Fruit fly (Drosophila melanogaster) whole organism, adult: Measurements from ENCODE around the gene Obp83ef.

Source experiments
- CG11617 ChIP-seq: fragments of 200-800 bp; sonication (Bioruptor generic); optimal IDR thresholded peaks from 2 replicates; lab custom pipeline; 2017; ENCODE audit warnings: mild to moderate bottlenecking, missing biosample characterization, missing genetic modification reagents, missing genetic modification characterization
- CG12768 ChIP-seq: fragments of 200-800 bp; sonication (Bioruptor generic); optimal IDR thresholded peaks from 2 replicates; lab custom pipeline; 2017; ENCODE audit warnings: missing biosample characterization, missing genetic modification characterization, mild to moderate bottlenecking, moderate library complexity, missing genetic modification reagents
- CG14711 ChIP-seq: fragments of 200-800 bp; sonication (Bioruptor generic); optimal IDR thresholded peaks from 2 replicates; lab custom pipeline; 2018; ENCODE audit warnings: missing biosample characterization, mild to moderate bottlenecking, missing genetic modification characterization, moderate library complexity
- CG1620 ChIP-seq: fragments of 200-800 bp; sonication (Bioruptor generic); optimal IDR thresholded peaks from 2 replicates; lab custom pipeline; 2016; ENCODE audit warnings: missing biosample characterization, missing genetic modification characterization
- CG7045 ChIP-seq: fragments of 200-800 bp; sonication (Bioruptor generic); optimal IDR thresholded peaks from 2 replicates; lab custom pipeline; 2017; ENCODE audit warnings: missing biosample characterization, mild to moderate bottlenecking, missing genetic modification characterization
- CG7101 ChIP-seq: fragments of 200-800 bp; sonication (Bioruptor generic); optimal IDR thresholded peaks from 2 replicates; lab custom pipeline; 2018; ENCODE audit warnings: missing biosample characterization, mild to moderate bottlenecking, missing genetic modification characterization, moderate library complexity
- Clk ChIP-seq: fragments of 200-800 bp; sonication (Bioruptor generic); optimal IDR thresholded peaks from 2 replicates; lab custom pipeline; 2017; ENCODE audit warnings: missing biosample characterization, missing genetic modification characterization
- Crg-1 ChIP-seq: fragments of 200-800 bp; sonication (Bioruptor generic); optimal IDR thresholded peaks from 2 replicates; lab custom pipeline; 2016; ENCODE audit warnings: missing biosample characterization, missing genetic modification characterization
- Hr96 ChIP-seq: fragments of 200-800 bp; sonication (Bioruptor generic); optimal IDR thresholded peaks from 2 replicates; lab custom pipeline; 2016; ENCODE audit warnings: missing biosample characterization, missing genetic modification characterization
- cic ChIP-seq: fragments of 200-800 bp; sonication (Bioruptor generic); optimal IDR thresholded peaks from 2 replicates; lab custom pipeline; 2017; ENCODE audit warnings: missing biosample characterization, mild to moderate bottlenecking, missing genetic modification characterization, moderate library complexity
- kay ChIP-seq: fragments of 200-800 bp; sonication (Bioruptor generic); peaks from one replicate; lab custom pipeline; 2016; ENCODE audit warnings: missing biosample characterization, missing genetic modification characterization, borderline replicate concordance
- pad ChIP-seq: fragments of 200-800 bp; sonication (Bioruptor generic); optimal IDR thresholded peaks from 3 replicates; lab custom pipeline; 2017; ENCODE audit warnings: missing biosample characterization, missing genetic modification characterization, mild to moderate bottlenecking, moderate library complexity, missing genetic modification reagents
- tj ChIP-seq: fragments of 200-800 bp; sonication (Bioruptor generic); optimal IDR thresholded peaks from 3 replicates; lab custom pipeline; 2017; ENCODE audit warnings: missing biosample characterization, mild to moderate bottlenecking, missing genetic modification characterization, moderate library complexity
- toe ChIP-seq: fragments of 200-800 bp; sonication (Bioruptor generic); optimal IDR thresholded peaks from 2 replicates; lab custom pipeline; 2016; ENCODE audit warnings: missing biosample characterization, missing genetic modification characterization

DNA sequence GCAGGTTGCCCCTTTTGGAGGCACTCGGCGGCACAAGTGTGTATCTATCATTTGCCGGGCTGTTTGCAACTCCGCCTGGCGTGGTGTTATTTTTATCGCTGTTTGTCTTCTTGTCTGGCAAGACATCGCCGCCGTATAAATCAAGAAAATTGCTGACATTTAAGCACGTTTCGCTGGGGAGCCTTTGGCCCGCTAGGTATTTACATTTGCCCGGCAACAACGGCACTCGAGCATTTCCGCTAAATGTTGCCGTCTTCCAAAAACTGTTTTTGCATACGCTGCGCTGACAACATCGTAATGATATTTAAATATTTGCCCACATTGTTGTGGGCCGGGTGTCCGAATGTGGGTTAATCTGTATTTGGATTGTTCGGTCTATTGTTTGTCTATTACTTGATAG, 12.5 kb downstream of the Obp83ef start:
- TF ChIP-seq kay (GFP tag; lab: Kevin White, UChicago) (no peak), Crg-1 (GFP tag; lab: Kevin White, UChicago) (no peak), Hr96 (GFP tag; lab: Kevin White, UChicago) (no peak), CG14711 (tag; lab: Kevin White, UChicago) (no peak), CG7045 (GFP tag; lab: Kevin White, UChicago) (no peak), CG12768 (GFP tag; lab: Kevin White, UChicago) (no peak), CG11617 (GFP tag; lab: Kevin White, UChicago) (no peak), toe (GFP tag; lab: Kevin White, UChicago) (no peak), cic (GFP tag; lab: Kevin White, UChicago) (no peak), CG7101 (no peak), pad (GFP tag; lab: Kevin White, UChicago) (no peak), Clk (GFP tag; lab: Kevin White, UChicago) (no peak), tj (no peak), CG1620 (GFP tag; lab: Kevin White, UChicago) (no peak)
